Worm (Caenorhabditis elegans) whole organism, early embryonic: Measurements from ENCODE around the gene F11D5.7.

Experiments
- B0310.2 ChIP-seq: sonication (generic microtip); optimal IDR thresholded peaks from 2 replicates; lab custom pipeline; 2016; ENCODE audit warnings: mild to moderate bottlenecking, missing genetic modification characterization, missing compliant biosample characterization
- F13C5.2 ChIP-seq: sonication (generic microtip); optimal IDR thresholded peaks from 2 replicates; lab custom pipeline; 2017; ENCODE audit warnings: mild to moderate bottlenecking, missing genetic modification characterization, inconsistent platforms, missing compliant biosample characterization
- aly-1 ChIP-seq: sonication (generic microtip); optimal IDR thresholded peaks from 2 replicates; lab custom pipeline; 2016; ENCODE audit warnings: missing genetic modification characterization, missing compliant biosample characterization
- ama-1 ChIP-seq: fragments of 150-350 bp; optimal IDR thresholded peaks from 2 replicates; lab custom pipeline; 2014
- ceh-13 ChIP-seq: fragments of 200-800 bp; sonication (Bioruptor generic); optimal IDR thresholded peaks from 2 replicates; lab custom pipeline; 2018; ENCODE audit warnings: mild to moderate bottlenecking, missing genetic modification characterization, missing compliant biosample characterization
- ceh-36 ChIP-seq: sonication (generic microtip); optimal IDR thresholded peaks from 2 replicates; lab custom pipeline; 2016; ENCODE audit warnings: missing genetic modification characterization, inconsistent platforms, missing compliant biosample characterization
- ets-7 ChIP-seq: sonication (generic microtip); optimal IDR thresholded peaks from 2 replicates; lab custom pipeline; 2016; ENCODE audit warnings: missing genotype, missing genetic modification characterization, missing compliant biosample characterization
- flt-1 ChIP-seq: fragments of 200-800 bp; sonication (Bioruptor generic); IDR thresholded peaks from 2 replicates; pipeline ENCODE4 v1.3.6; 2022; ENCODE audit warnings: missing genetic modification characterization, missing compliant biosample characterization
- hmbx-1 ChIP-seq: sonication (generic microtip); optimal IDR thresholded peaks from 2 replicates; lab custom pipeline; 2016; ENCODE audit warnings: mild to moderate bottlenecking, missing genetic modification characterization, missing compliant biosample characterization
- hmg-4 ChIP-seq: fragments of 200-800 bp; sonication (Bioruptor generic); optimal IDR thresholded peaks from 2 replicates; lab custom pipeline; 2018; ENCODE audit warnings: mild to moderate bottlenecking, missing genetic modification characterization, missing compliant biosample characterization
- hnd-1 ChIP-seq: sonication (generic microtip); optimal IDR thresholded peaks from 2 replicates; lab custom pipeline; 2016; ENCODE audit warnings: missing genetic modification characterization, missing compliant biosample characterization
- pes-1 ChIP-seq: fragments of 200-800 bp; sonication (Bioruptor generic); IDR thresholded peaks from 2 replicates; pipeline ENCODE4 v1.3.6; 2022; ENCODE audit warnings: missing genetic modification reagents, missing genetic modification characterization, missing compliant biosample characterization
- scrt-1 ChIP-seq: fragments of 200-800 bp; sonication (Bioruptor generic); IDR thresholded peaks from 2 replicates; pipeline ENCODE4 v1.3.6; 2022; ENCODE audit warnings: missing genetic modification characterization, missing compliant biosample characterization
- sea-1 ChIP-seq: fragments of 200-800 bp; sonication (Bioruptor generic); conservative IDR thresholded peaks from 2 replicates; pipeline ENCODE4 v1.3.6; 2022; ENCODE audit warnings: missing genetic modification characterization, missing compliant biosample characterization
- tbx-11 ChIP-seq: fragments of 200-800 bp; sonication (Bioruptor generic); IDR thresholded peaks from 2 replicates; pipeline ENCODE4 v1.3.6; 2022; ENCODE audit warnings: missing genetic modification characterization, missing compliant biosample characterization
- tbx-37 ChIP-seq: fragments of 200-800 bp; sonication (Bioruptor generic); conservative IDR thresholded peaks from 2 replicates; pipeline ENCODE4 v1.3.6; 2022; ENCODE audit warnings: missing genetic modification reagents, missing genetic modification characterization, missing compliant biosample characterization
- tra-4 ChIP-seq: sonication (generic microtip); optimal IDR thresholded peaks from 2 replicates; lab custom pipeline; 2017; ENCODE audit warnings: missing genetic modification characterization, missing compliant biosample characterization

The F11D5.7 gene

DNA sequence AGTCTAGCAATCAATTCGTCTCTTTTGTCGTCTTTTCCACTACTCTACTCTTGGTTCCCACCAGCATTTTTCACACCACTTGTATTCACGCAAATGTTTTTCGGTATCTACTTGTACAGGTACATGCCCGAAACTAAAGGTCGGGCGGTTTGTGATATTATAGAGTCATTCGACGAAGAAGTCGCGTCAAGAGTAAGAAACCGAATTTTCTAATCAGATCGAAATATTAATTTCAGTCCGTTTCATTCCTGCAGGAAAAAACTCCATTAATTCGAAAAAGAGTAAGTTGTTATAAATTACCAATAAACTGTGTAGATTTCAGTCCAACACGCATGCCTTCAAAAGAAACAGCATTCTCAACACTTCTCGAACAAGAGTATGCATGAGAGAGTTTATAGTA lies 12.2 kb upstream of the F11D5.7 start:
- no peak for TF ChIP-seq sea-1
- no peak for TF ChIP-seq tra-4 (tag; lab: Kevin White, UChicago)
- TF ChIP-seq ceh-13 (GFP tag; lab: Kevin White, UChicago), result no peak
- no peak for TF ChIP-seq hmbx-1 (tag; lab: Kevin White, UChicago)
- no peak for TF ChIP-seq pes-1 (GFP tag; lab: Robert Waterston, UW)
- TF ChIP-seq ama-1 (lab: Kevin White, UChicago), result no peak
- TF ChIP-seq ceh-36, result no peak
- no peak for TF ChIP-seq ets-7 (tag; lab: Kevin White, UChicago)
- TF ChIP-seq B0310.2, result no peak
- no peak for TF ChIP-seq scrt-1 (GFP tag; lab: Robert Waterston, UW)
- TF ChIP-seq flt-1, result no peak
- no peak for TF ChIP-seq aly-1 (tag; lab: Kevin White, UChicago)
- no peak for TF ChIP-seq tbx-37 (GFP tag; lab: Robert Waterston, UW)
- no peak for TF ChIP-seq hnd-1
- no peak for TF ChIP-seq F13C5.2 (tag; lab: Kevin White, UChicago)
- TF ChIP-seq tbx-11 (GFP tag; lab: Robert Waterston, UW), result no peak
- no peak for TF ChIP-seq hmg-4 (GFP tag; lab: Kevin White, UChicago)

DNA sequence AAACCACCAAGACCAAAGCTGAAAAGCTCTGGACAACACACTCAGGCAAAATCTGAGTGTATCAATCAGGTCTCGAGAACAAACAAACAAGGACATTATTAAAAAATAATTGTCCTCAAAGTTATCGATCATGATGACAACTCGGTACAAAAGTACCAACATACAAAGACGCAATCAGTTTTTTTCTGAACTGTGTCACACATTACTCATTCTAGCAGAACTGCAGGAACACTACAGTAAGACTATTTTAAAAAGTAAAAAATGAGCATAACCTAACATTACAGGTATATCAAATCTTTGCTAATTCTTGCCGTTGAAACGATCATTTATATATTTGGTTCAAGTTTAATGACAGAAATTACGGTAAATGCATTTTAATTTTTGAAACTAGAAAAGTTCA lies 8.0 kb upstream of the F11D5.7 start, which contains the start of gene K09C4.2:
K09C4.2 (plus strand) TSS at position 301 of the 400 bp plus-strand sequence.
- no peak for TF ChIP-seq flt-1

DNA sequence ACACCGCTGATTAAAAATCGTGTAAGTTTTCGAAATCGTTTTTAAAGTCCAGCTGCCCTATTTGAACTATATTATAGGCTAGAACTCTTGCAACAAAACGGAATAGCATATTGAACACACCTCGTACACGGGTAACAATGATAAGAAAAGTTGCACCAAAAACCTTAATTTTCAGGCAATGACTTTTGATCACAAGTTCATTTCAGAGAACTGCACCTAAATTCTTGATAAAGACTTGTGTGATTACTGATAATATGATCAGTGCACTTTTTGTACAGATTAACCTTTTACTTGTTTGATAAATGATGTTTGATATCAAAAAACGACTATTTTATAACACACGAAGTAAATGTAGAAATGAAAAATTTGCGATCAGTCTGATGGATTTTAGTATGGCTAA lies 6.4 kb upstream of the F11D5.7 start:
- TF ChIP-seq tra-4 (tag; lab: Kevin White, UChicago) (no peak), flt-1 (no peak), ceh-36 (no peak), ama-1 (lab: Kevin White, UChicago) (no peak), F13C5.2 (tag; lab: Kevin White, UChicago) (no peak), pes-1 (GFP tag; lab: Robert Waterston, UW) (no peak), B0310.2 (no peak), hnd-1 (no peak), hmbx-1 (tag; lab: Kevin White, UChicago) (no peak), tbx-37 (GFP tag; lab: Robert Waterston, UW) (no peak), sea-1 (no peak), scrt-1 (GFP tag; lab: Robert Waterston, UW) (no peak), aly-1 (tag; lab: Kevin White, UChicago) (no peak), ceh-13 (GFP tag; lab: Kevin White, UChicago) (no peak), tbx-11 (GFP tag; lab: Robert Waterston, UW) (no peak), ets-7 (tag; lab: Kevin White, UChicago) (no peak), hmg-4 (GFP tag; lab: Kevin White, UChicago) (no peak)

DNA sequence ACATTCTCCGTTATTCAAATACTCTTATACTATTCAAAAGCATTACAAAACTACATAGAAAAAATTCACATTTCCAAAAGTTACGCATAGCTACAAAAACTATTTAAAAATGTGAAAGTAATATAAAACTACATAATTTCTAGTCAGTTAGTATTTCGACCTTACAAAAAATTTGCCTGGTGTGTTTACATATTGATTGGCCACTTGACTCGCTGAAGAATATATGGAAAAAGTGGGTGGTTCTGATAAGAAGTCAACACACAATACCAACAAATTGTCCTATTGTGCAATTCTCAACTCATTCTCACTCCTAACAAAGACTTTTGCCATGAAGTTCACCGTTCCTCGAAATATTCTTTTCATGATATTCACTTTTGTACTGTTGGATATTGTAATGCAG lies 5.6 kb upstream of the F11D5.7 start, which contains the start of gene K09C4.1:
K09C4.1 (plus strand) TSS at position 301 of the 400 bp plus-strand sequence.
- TF ChIP-seq hmbx-1 (tag; lab: Kevin White, UChicago), result no peak
- TF ChIP-seq tra-4 (tag; lab: Kevin White, UChicago), result no peak

DNA sequence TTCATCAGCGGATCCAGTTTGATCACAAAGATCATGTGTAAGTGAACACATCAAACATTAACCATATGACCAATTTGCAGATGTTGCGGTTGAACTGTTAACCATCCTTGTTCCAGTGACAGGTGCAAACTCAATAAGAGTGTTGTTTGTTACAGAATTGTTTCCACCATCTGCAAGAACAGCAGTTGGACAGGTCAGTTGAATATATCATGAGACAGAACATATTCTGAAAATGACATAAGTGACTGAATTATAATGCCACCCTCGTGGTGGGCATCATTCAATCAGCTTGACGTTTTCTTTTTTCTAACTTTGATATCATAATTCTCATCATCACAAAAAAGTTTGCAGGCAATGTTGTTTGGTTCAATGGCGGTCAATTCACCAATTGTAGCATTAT lies 3.6 kb upstream of the F11D5.7 start:
- TF ChIP-seq sea-1, result no peak
- no peak for TF ChIP-seq hnd-1

DNA sequence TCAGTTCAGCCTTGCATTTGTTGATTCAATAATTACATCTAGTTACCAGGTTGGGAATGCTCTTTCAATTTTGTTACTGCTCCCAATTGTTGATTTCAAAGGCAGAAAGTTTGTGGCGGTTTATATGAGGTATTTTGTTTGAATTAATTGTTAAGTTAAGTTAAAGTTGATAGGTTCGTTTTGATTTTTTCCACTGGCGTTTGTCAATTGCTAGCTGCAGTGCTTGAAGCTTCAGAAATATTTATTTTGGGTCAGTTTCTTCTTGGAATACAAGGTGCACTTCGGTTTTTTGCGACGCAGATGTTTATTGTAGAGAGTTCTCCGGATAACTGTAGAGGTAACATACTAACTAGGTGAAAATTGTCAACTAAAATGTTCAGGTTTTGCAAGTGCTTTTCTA lies 2.4 kb upstream of the F11D5.7 start, which contains the start of gene F11D5.5:
F11D5.5 (plus strand) TSS at position 301 of the 400 bp plus-strand sequence.
- TF ChIP-seq flt-1 (no peak), hmg-4 (GFP tag; lab: Kevin White, UChicago) (no peak), ceh-36 (no peak)

DNA sequence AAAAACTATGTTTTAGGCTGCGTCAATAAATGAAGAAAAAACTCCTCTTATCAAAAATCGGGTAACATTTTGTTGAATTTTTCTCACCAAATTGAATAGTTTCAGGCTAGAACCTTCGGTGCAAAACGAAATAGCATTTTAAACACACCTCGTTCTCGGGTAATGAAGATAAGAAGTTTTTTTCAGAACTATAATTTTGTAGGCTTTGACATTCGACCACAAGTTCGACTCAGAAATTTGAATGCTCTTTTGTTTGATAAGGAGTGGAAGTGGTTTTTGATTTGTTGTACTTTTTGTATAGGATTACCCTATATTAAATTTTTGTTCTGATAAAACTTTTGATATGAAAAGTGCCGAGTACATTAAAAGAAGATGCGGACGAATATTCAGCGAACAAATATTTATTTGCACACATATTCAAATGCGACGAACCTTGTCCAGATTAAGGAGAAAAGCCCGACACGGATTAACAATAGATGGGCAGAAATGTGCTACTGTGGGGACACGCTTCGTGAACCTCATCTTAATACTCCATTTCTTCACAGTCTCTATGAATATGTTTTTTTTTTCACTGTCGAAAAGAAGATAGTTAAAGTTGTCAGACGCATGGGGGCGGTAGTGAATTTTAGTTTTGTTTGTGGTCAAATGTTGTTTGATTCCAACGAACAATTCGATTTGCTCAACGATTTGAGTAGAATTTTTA lies 2.6 kb downstream of the F11D5.7 start:
- TF ChIP-seq ceh-36 (no peak), tra-4 (tag; lab: Kevin White, UChicago) (no peak), scrt-1 (GFP tag; lab: Robert Waterston, UW) (no peak), ama-1 (lab: Kevin White, UChicago) (no peak), tbx-11 (GFP tag; lab: Robert Waterston, UW) (no peak), ceh-13 (GFP tag; lab: Kevin White, UChicago) (no peak), aly-1 (tag; lab: Kevin White, UChicago) (no peak), flt-1 (no peak), F13C5.2 (tag; lab: Kevin White, UChicago) (no peak), B0310.2 (no peak), tbx-37 (GFP tag; lab: Robert Waterston, UW) (no peak), hmbx-1 (tag; lab: Kevin White, UChicago) (no peak), hmg-4 (GFP tag; lab: Kevin White, UChicago) (no peak), sea-1 (no peak), ets-7 (tag; lab: Kevin White, UChicago) (no peak), pes-1 (GFP tag; lab: Robert Waterston, UW) (no peak), hnd-1 (no peak)

DNA sequence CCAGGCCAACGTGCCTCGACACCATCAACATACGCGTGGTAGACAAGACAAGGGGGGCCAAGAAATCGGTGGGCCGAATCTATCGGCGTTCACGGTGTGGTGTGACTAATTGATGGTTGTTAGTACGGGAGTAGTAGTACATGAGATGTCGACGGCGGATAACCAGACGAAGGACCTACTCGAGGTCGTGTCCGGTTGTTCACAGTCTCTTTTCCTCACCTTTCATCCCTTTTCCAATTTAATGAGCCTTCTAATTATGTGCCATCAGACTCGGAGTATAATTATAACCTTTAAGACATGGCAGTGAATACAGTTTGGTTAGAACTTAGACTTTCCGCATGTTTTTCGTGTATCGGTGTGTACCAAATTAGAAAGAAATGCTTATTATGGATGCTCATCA lies 6.5 kb downstream of the F11D5.7 start:
- TF ChIP-seq ets-7 (tag; lab: Kevin White, UChicago) (no peak), pes-1 (GFP tag; lab: Robert Waterston, UW) (no peak), B0310.2 (no peak), F13C5.2 (tag; lab: Kevin White, UChicago) (no peak), ama-1 (lab: Kevin White, UChicago) (no peak), hmg-4 (GFP tag; lab: Kevin White, UChicago) (no peak), tra-4 (tag; lab: Kevin White, UChicago) (no peak), ceh-13 (GFP tag; lab: Kevin White, UChicago) (no peak), tbx-37 (GFP tag; lab: Robert Waterston, UW) (no peak), aly-1 (tag; lab: Kevin White, UChicago) (no peak), flt-1 (no peak), ceh-36 (no peak), sea-1 (no peak), tbx-11 (GFP tag; lab: Robert Waterston, UW) (no peak), scrt-1 (GFP tag; lab: Robert Waterston, UW) (no peak), hmbx-1 (tag; lab: Kevin White, UChicago) (no peak), hnd-1 (no peak)
